Fruit fly (Drosophila melanogaster): ENCODE data around the gene vn.

The vn gene

dm6 chr3L:5820039-5820438 is 25.4 kb downstream of the vn start (continued):
- TF ChIP-seq CrebB (tag; optimal IDR thresholded peaks at IDR 0.05) (no peak), CG9932 (GFP tag; IDR thresholded peaks at IDR 0.05) (peak; percentile 30; the same call in 1 of the 2 replicates), sima (GFP tag; optimal IDR thresholded peaks at IDR 0.05) (no peak), fd96Cb (tag; optimal IDR thresholded peaks at IDR 0.05) (no peak), cad (GFP tag; optimal IDR thresholded peaks at IDR 0.05) (no peak), ap (GFP tag; IDR thresholded peaks at IDR 0.05) (no peak), h (optimal IDR thresholded peaks at IDR 0.05) (no peak), ewg (GFP tag; optimal IDR thresholded peaks at IDR 0.05) (no peak), Hand (GFP tag; optimal IDR thresholded peaks at IDR 0.05) (no peak), CG31365 (tag; optimal IDR thresholded peaks at IDR 0.05) (no peak), luna (GFP tag; optimal IDR thresholded peaks at IDR 0.05) (no peak), Kr (GFP tag; optimal IDR thresholded peaks at IDR 0.05) (no peak), CG10979 (tag; optimal IDR thresholded peaks at IDR 0.05) (no peak), disco-r (GFP tag; optimal IDR thresholded peaks at IDR 0.05) (no peak), row (GFP tag; IDR thresholded peaks at IDR 0.05) (0 out of 3 replicates have a peak, but pooled peaks have one; percentile 33), CG11723 (GFP tag; optimal IDR thresholded peaks at IDR 0.05) (no peak), CG12236 (GFP tag; optimal IDR thresholded peaks at IDR 0.05) (no peak), seq (GFP tag; IDR thresholded peaks at IDR 0.05) (no peak), CG4282 (GFP tag; optimal IDR thresholded peaks at IDR 0.05) (no peak), CG10147 (GFP tag; optimal IDR thresholded peaks at IDR 0.05) (no peak), wor (GFP tag; IDR thresholded peaks at IDR 0.05) (no peak), zf30C (GFP tag; optimal IDR thresholded peaks at IDR 0.05) (peak; percentile 3), CG17385 (GFP tag; optimal IDR thresholded peaks at IDR 0.05) (no peak), Trl (optimal IDR thresholded peaks at IDR 0.05) (no peak), Trl (GFP tag; optimal IDR thresholded peaks at IDR 0.05) (peak; percentile 33), abd-A (tag; optimal IDR thresholded peaks at IDR 0.05) (no peak), Med (GFP tag) (peak; percentile 83), CG4730 (GFP tag; IDR thresholded peaks at IDR 0.05) (0 out of 2 replicates have a peak, but pooled peaks have one; percentile 10), Elba2 (GFP tag; optimal IDR thresholded peaks at IDR 0.05) (no peak), CG6791 (GFP tag; IDR thresholded peaks at IDR 0.05; ENCODE audit: partially characterized antibody) (no peak), CG9876 (GFP tag; optimal IDR thresholded peaks at IDR 0.05) (no peak), CG11560 (tag; IDR thresholded peaks at IDR 0.05) (no peak), dysf (GFP tag; IDR thresholded peaks at IDR 0.05) (peak; percentile 33; the same call in 1 of the 3 replicates), Oli (tag; optimal IDR thresholded peaks at IDR 0.05) (peak; percentile 29), PHDP (tag; optimal IDR thresholded peaks at IDR 0.05) (peak; percentile 19), al (GFP tag; IDR thresholded peaks at IDR 0.05) (no peak), CG7357 (GFP tag; IDR thresholded peaks at IDR 0.05) (no peak), B-H2 (GFP tag; optimal IDR thresholded peaks at IDR 0.05) (no peak), sr (GFP tag; IDR thresholded peaks at IDR 0.05) (no peak), CG12155 (GFP tag; optimal IDR thresholded peaks at IDR 0.05) (no peak), Ada2b (GFP tag; IDR thresholded peaks at IDR 0.05) (no peak), Dad (GFP tag; optimal IDR thresholded peaks at IDR 0.05) (no peak), Doc3 (GFP tag; IDR thresholded peaks at IDR 0.05; ENCODE audit: partially characterized antibody) (no peak), salm (tag; optimal IDR thresholded peaks at IDR 0.05) (no peak), CG17912 (GFP tag; optimal IDR thresholded peaks at IDR 0.05) (no peak), CG12659 (GFP tag; optimal IDR thresholded peaks at IDR 0.05) (peak; percentile 3), trh (GFP tag; optimal IDR thresholded peaks at IDR 0.05) (no peak), croc (GFP tag; conservative IDR thresholded peaks at IDR 0.05) (no peak), Ravus (GFP tag; IDR thresholded peaks at IDR 0.05) (no peak), run (tag; optimal IDR thresholded peaks at IDR 0.05) (no peak), CG4707 (GFP tag; optimal IDR thresholded peaks at IDR 0.05) (no peak), CG8359 (GFP tag; optimal IDR thresholded peaks at IDR 0.05; ENCODE audit: borderline replicate concordance) (no peak), CG34422 (GFP tag; IDR thresholded peaks at IDR 0.05) (no peak)

All from whole organism, embryonic.